Fruit fly (Drosophila melanogaster): ENCODE results near the gene NijA.

NijA gene

dm6 chr3L:10737123-10737709, 40.5 kb upstream of the NijA start (continued):
- peak; percentile 14 for TF ChIP-seq CG1603 (tag; optimal IDR thresholded peaks at IDR 0.05)
- TF ChIP-seq disco-r (GFP tag; optimal IDR thresholded peaks at IDR 0.05), result no peak
- TF ChIP-seq Atf-2 (GFP tag; optimal IDR thresholded peaks at IDR 0.05), result no peak
- TF ChIP-seq crc (GFP tag; optimal IDR thresholded peaks at IDR 0.05), result no peak
- TF ChIP-seq pho (GFP tag; optimal IDR thresholded peaks at IDR 0.05), result no peak
- TF ChIP-seq CG18599 (GFP tag; optimal IDR thresholded peaks at IDR 0.05), result peak; percentile 68
- no peak for TF ChIP-seq CG14050 (GFP tag; IDR thresholded peaks at IDR 0.05)
- TF ChIP-seq CG4424 (GFP tag; optimal IDR thresholded peaks at IDR 0.05), result peak; percentile 100
- no peak for TF ChIP-seq CG18619 (GFP tag; optimal IDR thresholded peaks at IDR 0.05)
- TF ChIP-seq z (GFP tag; IDR thresholded peaks at IDR 0.05), result peak; percentile 81
- TF ChIP-seq chif (GFP tag; optimal IDR thresholded peaks at IDR 0.05), result no peak
- TF ChIP-seq CG9932 (GFP tag; IDR thresholded peaks at IDR 0.05), result no peak
- TF ChIP-seq cas (GFP tag; IDR thresholded peaks at IDR 0.05), result no peak
- TF ChIP-seq jing (GFP tag; optimal IDR thresholded peaks at IDR 0.05), result no peak
- peak; percentile 58 for TF ChIP-seq crol (GFP tag; IDR thresholded peaks at IDR 0.05)
- TF ChIP-seq scrt (GFP tag; optimal IDR thresholded peaks at IDR 0.05), result peak; percentile 51
- peak; percentile 62 for TF ChIP-seq CG17912 (GFP tag; optimal IDR thresholded peaks at IDR 0.05)
- TF ChIP-seq NfI (GFP tag; optimal IDR thresholded peaks at IDR 0.05), result peak; percentile 24
- TF ChIP-seq lbe (GFP tag; optimal IDR thresholded peaks at IDR 0.05), result peak; percentile 80
- no peak for TF ChIP-seq Mad (GFP tag; optimal IDR thresholded peaks at IDR 0.05)
- no peak for TF ChIP-seq ac (GFP tag; optimal IDR thresholded peaks at IDR 0.05)
- TF ChIP-seq tup (GFP tag; optimal IDR thresholded peaks at IDR 0.05), result no peak
- TF ChIP-seq salm (tag; optimal IDR thresholded peaks at IDR 0.05), result peak; percentile 60
- TF ChIP-seq CG10565 (GFP tag; optimal IDR thresholded peaks at IDR 0.05), result no peak
- TF ChIP-seq CG12071 (GFP tag; optimal IDR thresholded peaks at IDR 0.05), result peak; percentile 65
- peak; percentile 79 for TF ChIP-seq B-H2 (GFP tag; optimal IDR thresholded peaks at IDR 0.05)
- TF ChIP-seq CG13424 (tag; optimal IDR thresholded peaks at IDR 0.05), result peak; percentile 65
- no peak for TF ChIP-seq H15 (GFP tag; IDR thresholded peaks at IDR 0.05)
- TF ChIP-seq nom (GFP tag; optimal IDR thresholded peaks at IDR 0.05), result peak; percentile 53
- peak; percentile 51 for TF ChIP-seq nerfin-1 (tag; optimal IDR thresholded peaks at IDR 0.05)
- TF ChIP-seq Deaf1 (tag; optimal IDR thresholded peaks at IDR 0.05), result peak; percentile 94
- TF ChIP-seq Side (GFP tag; optimal IDR thresholded peaks at IDR 0.05), result no peak
- no peak for TF ChIP-seq cad (GFP tag; optimal IDR thresholded peaks at IDR 0.05)
- no peak for TF ChIP-seq fru (optimal IDR thresholded peaks at IDR 0.05)
- no peak for TF ChIP-seq Fer2 (tag; optimal IDR thresholded peaks at IDR 0.05)
- no peak for TF ChIP-seq prd (optimal IDR thresholded peaks at IDR 0.05)
- TF ChIP-seq prd (GFP tag; IDR thresholded peaks at IDR 0.05), result no peak
- TF ChIP-seq Bgb (GFP tag; IDR thresholded peaks at IDR 0.05; ENCODE audit: partially characterized antibody), result peak; percentile 41; the same call in 1 of the 2 replicates
- no peak for TF ChIP-seq CG6791 (GFP tag; IDR thresholded peaks at IDR 0.05; ENCODE audit: partially characterized antibody)
- peak; percentile 10 for TF ChIP-seq CG17359 (tag; optimal IDR thresholded peaks at IDR 0.05)
- peak; percentile 90 for TF ChIP-seq CG10543 (GFP tag; optimal IDR thresholded peaks at IDR 0.05)
- no peak for TF ChIP-seq luna (GFP tag; optimal IDR thresholded peaks at IDR 0.05)
- TF ChIP-seq bowl (GFP tag; IDR thresholded peaks at IDR 0.05), result peak; percentile 63; the same call in 1 of the 2 replicates
- no peak for TF ChIP-seq sima (GFP tag; optimal IDR thresholded peaks at IDR 0.05)
- peak; percentile 84 for TF ChIP-seq oc (tag; optimal IDR thresholded peaks at IDR 0.05)
- no peak for TF ChIP-seq fd102C (GFP tag; optimal IDR thresholded peaks at IDR 0.05)
- no peak for TF ChIP-seq CG7839 (tag; optimal IDR thresholded peaks at IDR 0.05)
- TF ChIP-seq trem (tag; optimal IDR thresholded peaks at IDR 0.05), result peak; percentile 19
- peak; percentile 71 for TF ChIP-seq Nf-YC (tag; optimal IDR thresholded peaks at IDR 0.05)
- no peak for TF ChIP-seq bbx (GFP tag; IDR thresholded peaks at IDR 0.05; ENCODE audit: partially characterized antibody)
